Fruit fly (Drosophila melanogaster) whole organism, prepupa: Measurements from ENCODE around the gene Cyp313a1.

Experiments used
- CG11294 ChIP-seq: fragments of 200-800 bp; sonication (Bioruptor generic); IDR thresholded peaks from 2 replicates; pipeline ENCODE4 v1.3.6; 2022; ENCODE audit warnings: missing biosample characterization, missing genetic modification characterization
- CG11762 ChIP-seq: fragments of 200-800 bp; sonication (Bioruptor generic); optimal IDR thresholded peaks from 3 replicates; lab custom pipeline; 2016; ENCODE audit warnings: missing biosample characterization, missing genetic modification characterization; ENCODE audit not compliant: insufficient read depth
- CG16779 ChIP-seq: fragments of 200-800 bp; sonication (Bioruptor generic); optimal IDR thresholded peaks from 3 replicates; lab custom pipeline; 2017; ENCODE audit warnings: missing biosample characterization, mild to moderate bottlenecking, missing genetic modification characterization
- CG31627 ChIP-seq: fragments of 200-800 bp; sonication (Bioruptor generic); optimal IDR thresholded peaks from 3 replicates; lab custom pipeline; 2016; ENCODE audit warnings: missing biosample characterization, missing genetic modification characterization
- CG34406 ChIP-seq: fragments of 200-800 bp; sonication (Bioruptor generic); optimal IDR thresholded peaks from 3 replicates; lab custom pipeline; 2016; ENCODE audit warnings: missing biosample characterization, missing genetic modification characterization
- CG6854 ChIP-seq: fragments of 200-800 bp; sonication (Bioruptor generic); optimal IDR thresholded peaks from 2 replicates; lab custom pipeline; 2017; ENCODE audit warnings: missing biosample characterization, mild to moderate bottlenecking, missing genetic modification characterization
- CG8119 ChIP-seq: fragments of 200-800 bp; sonication (Bioruptor generic); IDR thresholded peaks from 3 replicates; pipeline ENCODE4 v1.3.6; 2022; ENCODE audit warnings: missing biosample characterization, missing genetic modification characterization
- Gug ChIP-seq: fragments of 200-800 bp; sonication (Bioruptor generic); IDR thresholded peaks from 2 replicates; pipeline ENCODE4 v1.3.6; 2022; ENCODE audit warnings: missing biosample characterization, missing genetic modification characterization
- Lpt ChIP-seq: fragments of 200-800 bp; sonication (Bioruptor generic); optimal IDR thresholded peaks from 3 replicates; lab custom pipeline; 2016; ENCODE audit warnings: missing biosample characterization, missing genetic modification characterization
- Sox15 ChIP-seq: fragments of 200-800 bp; sonication (Bioruptor generic); optimal IDR thresholded peaks from 3 replicates; lab custom pipeline; 2016; ENCODE audit warnings: missing biosample characterization, missing genetic modification characterization
- dsx ChIP-seq: fragments of 200-800 bp; optimal IDR thresholded peaks from 3 replicates; lab custom pipeline; 2019; ENCODE audit warnings: missing biosample characterization, mild to moderate bottlenecking, missing genetic modification characterization, moderate library complexity; ENCODE audit not compliant: poor library complexity, severe bottlenecking
- lz ChIP-seq: fragments of 200-800 bp; sonication (Bioruptor generic); optimal IDR thresholded peaks from 3 replicates; lab custom pipeline; 2016; ENCODE audit warnings: missing biosample characterization, missing genetic modification characterization
- topi ChIP-seq: fragments of 200-800 bp; sonication (Bioruptor generic); optimal IDR thresholded peaks from 3 replicates; lab custom pipeline; 2016; ENCODE audit warnings: missing biosample characterization, missing genetic modification characterization
- vri ChIP-seq: fragments of 200-800 bp; sonication (Bioruptor generic); optimal IDR thresholded peaks from 3 replicates; lab custom pipeline; 2016; ENCODE audit warnings: missing biosample characterization, mild to moderate bottlenecking, missing genetic modification characterization

DNA sequence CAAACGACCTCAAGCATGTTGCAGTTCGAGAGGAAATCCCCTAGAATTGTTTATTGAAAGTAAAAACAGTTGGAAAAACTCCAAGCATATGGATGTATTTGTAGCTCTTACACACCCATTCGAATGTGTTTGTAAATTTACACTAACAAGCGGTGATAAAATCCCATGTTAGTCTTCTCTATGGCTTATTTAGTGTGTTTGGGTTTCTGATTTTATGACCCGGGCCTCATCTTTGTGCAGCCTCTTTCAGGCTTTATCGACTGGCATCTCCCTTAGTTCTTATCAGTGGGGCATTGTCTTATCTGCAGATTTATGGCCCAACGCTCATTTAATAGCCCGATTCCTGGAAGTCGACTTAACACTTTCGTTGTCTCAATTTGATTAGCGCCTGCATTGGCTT, 38.9 kb upstream of the Cyp313a1 start:
- TF ChIP-seq Lpt (no peak), CG11294 (GFP tag; lab: Robert Waterston, UW) (no peak), CG8119 (GFP tag; lab: Robert Waterston, UW) (no peak), Sox15 (GFP tag; lab: Kevin White, UChicago) (no peak), topi (no peak), lz (GFP tag; lab: Kevin White, UChicago) (no peak), vri (GFP tag; lab: Kevin White, UChicago) (no peak), Gug (GFP tag; lab: Robert Waterston, UW) (no peak), CG11762 (GFP tag; lab: Kevin White, UChicago) (no peak), CG16779 (tag; lab: Kevin White, UChicago) (no peak), CG6854 (no peak), CG31627 (GFP tag; lab: Kevin White, UChicago) (no peak), CG34406 (GFP tag; lab: Kevin White, UChicago) (no peak), dsx (GFP tag; lab: Kevin White, UChicago) (no peak)
